Fruit fly (Drosophila melanogaster): Measurements from ENCODE around the gene RecQ5.

Gene RecQ5

DNA sequence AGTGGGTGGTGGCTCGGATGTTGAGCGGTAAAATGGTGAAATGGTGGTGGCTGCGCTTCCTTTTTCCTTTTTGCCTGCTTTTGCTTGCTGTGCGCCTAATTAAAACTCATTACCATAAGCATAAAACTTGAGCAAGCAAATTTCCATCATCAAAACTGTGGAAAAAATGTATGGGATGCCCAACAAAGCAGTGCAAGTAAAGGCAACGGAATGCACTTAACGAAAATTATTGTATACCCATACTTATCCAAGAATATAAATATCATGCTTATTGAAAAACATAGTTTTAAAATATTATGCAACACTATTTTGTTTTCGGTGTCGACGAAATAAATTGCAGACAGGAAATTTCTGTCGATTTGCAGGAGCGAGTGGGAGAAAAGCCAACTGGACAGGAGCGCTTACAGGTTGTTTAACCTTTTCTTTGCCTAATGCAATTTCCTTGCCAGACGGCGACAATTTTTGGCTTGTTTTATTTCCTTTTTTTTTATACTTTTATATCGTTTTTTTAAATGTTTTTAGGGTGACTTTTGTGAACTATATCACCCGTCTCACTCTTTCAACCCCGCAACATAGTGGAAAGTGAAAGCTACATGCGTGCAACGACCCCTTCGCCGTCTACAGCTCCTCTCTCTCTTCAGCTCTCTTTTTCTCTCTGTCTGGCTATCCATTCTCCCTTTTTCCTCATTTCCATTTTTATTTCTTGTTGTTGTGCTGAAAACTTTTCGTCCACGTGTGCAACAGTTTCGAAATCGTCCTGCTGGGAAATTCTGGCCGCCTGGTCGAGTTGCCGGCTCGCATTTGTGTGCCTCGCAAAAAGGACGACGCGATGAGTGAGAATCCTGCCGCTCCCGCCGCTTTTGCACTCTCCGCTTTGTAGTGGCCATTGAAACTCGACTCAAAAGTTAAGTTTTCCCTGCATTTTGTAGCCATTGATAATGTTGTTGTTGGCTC is 28.4 kb upstream of the RecQ5 start (continued):
- peak; percentile 10 for TF ChIP-seq ATbp (GFP tag; optimal IDR thresholded peaks at IDR 0.05)
- peak in 1 of 2 experiments; percentile 37 for TF ChIP-seq Pdp1 (GFP tag; optimal IDR thresholded peaks at IDR 0.05)
- peak; percentile 1 for TF ChIP-seq dmrt11E (tag; optimal IDR thresholded peaks at IDR 0.05)
- TF ChIP-seq z (GFP tag; IDR thresholded peaks at IDR 0.05) = peak; percentile 89
- peak in 1 of 2 experiments; percentile 53 for TF ChIP-seq eve (GFP tag; optimal IDR thresholded peaks at IDR 0.05)
- 0 out of 3 replicates have a peak, but pooled peaks have one; percentile 15 for TF ChIP-seq ci (GFP tag; IDR thresholded peaks at IDR 0.05)
- no peak for TF ChIP-seq CG8944 (GFP tag; optimal IDR thresholded peaks at IDR 0.05)
- peak; percentile 13 for TF ChIP-seq Oli (tag; optimal IDR thresholded peaks at IDR 0.05)
- TF ChIP-seq Sox102F (GFP tag; optimal IDR thresholded peaks at IDR 0.05) = peak; percentile 2
- TF ChIP-seq bbx (GFP tag; IDR thresholded peaks at IDR 0.05; ENCODE audit: partially characterized antibody) = 0 out of 2 replicates have a peak, but pooled peaks have one; percentile 27
- peak; percentile 12 for TF ChIP-seq CG17359 (tag; optimal IDR thresholded peaks at IDR 0.05)
- TF ChIP-seq CG18262 (tag; optimal IDR thresholded peaks at IDR 0.05) = peak; percentile 15
- no peak for TF ChIP-seq Kr (GFP tag; optimal IDR thresholded peaks at IDR 0.05)
- no peak for TF ChIP-seq CG12744 (GFP tag; optimal IDR thresholded peaks at IDR 0.05)
- peak; percentile 74; the same call in 1 of the 2 replicates for TF ChIP-seq vvl (GFP tag; IDR thresholded peaks at IDR 0.05)
- TF ChIP-seq caup (GFP tag; optimal IDR thresholded peaks at IDR 0.05; ENCODE audit: severe bottlenecking) = no peak
- TF ChIP-seq lmd (GFP tag; IDR thresholded peaks at IDR 0.05) = no peak
- peak; percentile 48 for TF ChIP-seq gem (tag; optimal IDR thresholded peaks at IDR 0.05)
- no peak for TF ChIP-seq pan (optimal IDR thresholded peaks at IDR 0.05)
- no peak for TF ChIP-seq pan (GFP tag; optimal IDR thresholded peaks at IDR 0.05 in 1 of 2, IDR thresholded peaks at IDR 0.05 in 1 of 2)
- peak; percentile 96 for TF ChIP-seq CG31224 (GFP tag; IDR thresholded peaks at IDR 0.05)
- no peak for TF ChIP-seq Neu2 (GFP tag; optimal IDR thresholded peaks at IDR 0.05; ENCODE audit: borderline replicate concordance)
- peak; percentile 80 for TF ChIP-seq nerfin-1 (tag; optimal IDR thresholded peaks at IDR 0.05)
- no peak for TF ChIP-seq CG32767 (GFP tag; IDR thresholded peaks at IDR 0.05)
- no peak for TF ChIP-seq CG11456 (GFP tag; IDR thresholded peaks at IDR 0.05)
- peak in 1 of 2 experiments; percentile 1 for TF ChIP-seq Hr51 (GFP tag; optimal IDR thresholded peaks at IDR 0.05)
- no peak for TF ChIP-seq ab (GFP tag; optimal IDR thresholded peaks at IDR 0.05)
- no peak for TF ChIP-seq CG1647 (GFP tag; optimal IDR thresholded peaks at IDR 0.05)
- TF ChIP-seq sc (optimal IDR thresholded peaks at IDR 0.05) = no peak
- peak; percentile 3 for TF ChIP-seq sc (GFP tag; optimal IDR thresholded peaks at IDR 0.05)
- TF ChIP-seq CG4360 (GFP tag; IDR thresholded peaks at IDR 0.05) = peak; percentile 78
- TF ChIP-seq Abd-B (GFP tag; optimal IDR thresholded peaks at IDR 0.05) = no peak
- no peak for TF ChIP-seq en (GFP tag; optimal IDR thresholded peaks at IDR 0.05)
- TF ChIP-seq pum (GFP tag; optimal IDR thresholded peaks at IDR 0.05) = no peak
- TF ChIP-seq CG16863 (GFP tag; optimal IDR thresholded peaks at IDR 0.05) = no peak
- TF ChIP-seq chn (GFP tag; optimal IDR thresholded peaks at IDR 0.05) = no peak
- TF ChIP-seq CG5180 (GFP tag; optimal IDR thresholded peaks at IDR 0.05) = no peak
- no peak for TF ChIP-seq Side (GFP tag; optimal IDR thresholded peaks at IDR 0.05)
- TF ChIP-seq CG8924 (tag; optimal IDR thresholded peaks at IDR 0.05) = no peak
- no peak for TF ChIP-seq stwl (tag; optimal IDR thresholded peaks at IDR 0.05)
- peak; percentile 9 for TF ChIP-seq unpg (GFP tag; optimal IDR thresholded peaks at IDR 0.05)
- no peak for TF ChIP-seq CG11085 (GFP tag; IDR thresholded peaks at IDR 0.05)
- peak; percentile 61 for TF ChIP-seq sqz (GFP tag; optimal IDR thresholded peaks at IDR 0.05)
- TF ChIP-seq jigr1 (GFP tag; IDR thresholded peaks at IDR 0.05) = no peak
- TF ChIP-seq CG7556 (GFP tag; optimal IDR thresholded peaks at IDR 0.05) = peak; percentile 31
- peak; percentile 12 for TF ChIP-seq CG11504 (tag; optimal IDR thresholded peaks at IDR 0.05)
- TF ChIP-seq chm (GFP tag; IDR thresholded peaks at IDR 0.05) = peak; percentile 38; the same call in 1 of the 2 replicates
- peak; percentile 71 for TF ChIP-seq Blimp-1 (GFP tag; optimal IDR thresholded peaks at IDR 0.05)
